Fruit fly (Drosophila melanogaster): ENCODE data around the gene mRpS6.

The mRpS6 gene

DNA sequence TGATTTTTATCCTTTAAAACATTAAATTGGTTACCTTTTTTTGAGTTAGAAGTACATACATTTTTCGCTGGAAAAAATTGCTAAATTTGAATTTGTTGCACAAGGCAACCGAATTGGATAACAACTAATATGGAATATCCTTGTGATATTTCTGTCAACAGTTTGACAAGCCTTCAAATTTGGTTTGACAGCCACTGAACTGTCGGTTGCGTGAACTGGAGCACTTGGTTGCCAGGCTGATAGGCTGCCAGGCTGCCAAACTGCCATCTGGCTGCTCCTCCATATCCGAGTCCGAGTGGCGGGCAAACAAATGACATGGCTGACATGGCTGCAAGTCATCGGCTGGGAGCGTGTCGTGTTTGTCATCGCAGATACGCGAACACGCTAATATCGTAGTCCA is 36.9 kb downstream of the mRpS6 start:
- TF ChIP-seq CG6808 (GFP tag; optimal IDR thresholded peaks at IDR 0.05): no peak
- TF ChIP-seq CG10669 (GFP tag; optimal IDR thresholded peaks at IDR 0.05): no peak
- no peak for TF ChIP-seq achi (GFP tag; optimal IDR thresholded peaks at IDR 0.05)
- TF ChIP-seq CG31627 (GFP tag; optimal IDR thresholded peaks at IDR 0.05): no peak
- no peak for TF ChIP-seq Lpt (GFP tag; optimal IDR thresholded peaks at IDR 0.05)
- no peak for TF ChIP-seq CG8632 (GFP tag; optimal IDR thresholded peaks at IDR 0.05)
- no peak for TF ChIP-seq CG10631 (GFP tag; optimal IDR thresholded peaks at IDR 0.05)
- TF ChIP-seq CG3919 (GFP tag; optimal IDR thresholded peaks at IDR 0.05): no peak
- TF ChIP-seq Hr38 (GFP tag; optimal IDR thresholded peaks at IDR 0.05): no peak
- TF ChIP-seq CG1621 (tag; optimal IDR thresholded peaks at IDR 0.05): no peak
- no peak for TF ChIP-seq Met (GFP tag; optimal IDR thresholded peaks at IDR 0.05)
- TF ChIP-seq CG3032 (tag; optimal IDR thresholded peaks at IDR 0.05): no peak
- no peak for TF ChIP-seq Smox (GFP tag; optimal IDR thresholded peaks at IDR 0.05)
- no peak for TF ChIP-seq vri (GFP tag; optimal IDR thresholded peaks at IDR 0.05)
- no peak for TF ChIP-seq OdsH (GFP tag; optimal IDR thresholded peaks at IDR 0.05)
- no peak for TF ChIP-seq dsx (GFP tag; optimal IDR thresholded peaks at IDR 0.05; ENCODE audit: poor library complexity, severe bottlenecking)
- no peak for TF ChIP-seq dac (GFP tag; optimal IDR thresholded peaks at IDR 0.05)

- TF ChIP-seq esn (GFP tag; optimal IDR thresholded peaks at IDR 0.05): peak; percentile 61
- peak; percentile 50 for TF ChIP-seq lz (GFP tag; optimal IDR thresholded peaks at IDR 0.05)
- TF ChIP-seq salr (GFP tag; optimal IDR thresholded peaks at IDR 0.05): no peak
- peak; percentile 5 for TF ChIP-seq CG11902 (GFP tag; optimal IDR thresholded peaks at IDR 0.05)
- TF ChIP-seq Met (GFP tag; optimal IDR thresholded peaks at IDR 0.05): peak; percentile 31
- peak; percentile 23 for TF ChIP-seq spab (GFP tag; optimal IDR thresholded peaks at IDR 0.05)
- TF ChIP-seq Ets96B (tag; optimal IDR thresholded peaks at IDR 0.05): peak; percentile 36
- no peak for TF ChIP-seq CG4318 (GFP tag; optimal IDR thresholded peaks at IDR 0.05)
- peak; percentile 60 for TF ChIP-seq Smox (GFP tag; optimal IDR thresholded peaks at IDR 0.05)
- peak; percentile 39 for TF ChIP-seq Sox102F (GFP tag; optimal IDR thresholded peaks at IDR 0.05)
- TF ChIP-seq fkh (GFP tag; optimal IDR thresholded peaks at IDR 0.05): peak; percentile 88
- peak; percentile 11 for TF ChIP-seq Ets21C (GFP tag; optimal IDR thresholded peaks at IDR 0.05)
- peak in 1 of 2 experiments; percentile 3 for TF ChIP-seq ss (GFP tag; optimal IDR thresholded peaks at IDR 0.05)
- TF ChIP-seq Sox15 (GFP tag; optimal IDR thresholded peaks at IDR 0.05): no peak
- peak; percentile 65 for TF ChIP-seq CG31627 (GFP tag; optimal IDR thresholded peaks at IDR 0.05)
- peak; percentile 25 for TF ChIP-seq vri (GFP tag; optimal IDR thresholded peaks at IDR 0.05)
- TF ChIP-seq CG6808 (GFP tag; optimal IDR thresholded peaks at IDR 0.05): peak; percentile 37
- TF ChIP-seq dac (GFP tag; optimal IDR thresholded peaks at IDR 0.05): no peak
- TF ChIP-seq CG11762 (GFP tag; optimal IDR thresholded peaks at IDR 0.05; ENCODE audit: insufficient read depth): peak; percentile 12
- peak; percentile 66 for TF ChIP-seq Hr4 (GFP tag; optimal IDR thresholded peaks at IDR 0.05)
- TF ChIP-seq CG6276 (GFP tag; optimal IDR thresholded peaks at IDR 0.05): peak; percentile 57
- peak; percentile 86 for TF ChIP-seq Eip78C (GFP tag)
- peak; percentile 41 for TF ChIP-seq topi (GFP tag; optimal IDR thresholded peaks at IDR 0.05)
- peak; percentile 28 for TF ChIP-seq CG3032 (tag; optimal IDR thresholded peaks at IDR 0.05)
- peak; percentile 99 for TF ChIP-seq svp (GFP tag)
- TF ChIP-seq CG3919 (GFP tag; optimal IDR thresholded peaks at IDR 0.05): peak; percentile 62
- TF ChIP-seq CG6163 (GFP tag; IDR thresholded peaks at IDR 0.05): peak; percentile 72; the same call in 2 of the 3 replicates
- peak; percentile 23 for TF ChIP-seq CG16779 (tag; optimal IDR thresholded peaks at IDR 0.05)
- no peak for TF ChIP-seq Gug (GFP tag; IDR thresholded peaks at IDR 0.05)
- TF ChIP-seq Blimp-1 (GFP tag; optimal IDR thresholded peaks at IDR 0.05): no peak
- TF ChIP-seq CG8632 (GFP tag; optimal IDR thresholded peaks at IDR 0.05): peak; percentile 36
- peak; percentile 47 for TF ChIP-seq CG10669 (GFP tag; optimal IDR thresholded peaks at IDR 0.05)
- no peak for TF ChIP-seq CG8319 (GFP tag; optimal IDR thresholded peaks at IDR 0.05)
- TF ChIP-seq Lpt (GFP tag; optimal IDR thresholded peaks at IDR 0.05): peak; percentile 33
- peak; percentile 77 for TF ChIP-seq Sox14 (GFP tag; optimal IDR thresholded peaks at IDR 0.05)
- TF ChIP-seq cyc (GFP tag; optimal IDR thresholded peaks at IDR 0.05): peak; percentile 55
- TF ChIP-seq CG7368 (GFP tag; optimal IDR thresholded peaks at IDR 0.05): no peak
- TF ChIP-seq Hr38 (GFP tag; optimal IDR thresholded peaks at IDR 0.05): no peak
- peak; percentile 45 for TF ChIP-seq acj6 (GFP tag; optimal IDR thresholded peaks at IDR 0.05)
- peak; percentile 58; the same call in 2 of the 3 replicates for TF ChIP-seq CG8119 (GFP tag; IDR thresholded peaks at IDR 0.05)
- peak; percentile 33 for TF ChIP-seq CG1621 (tag; optimal IDR thresholded peaks at IDR 0.05)
- TF ChIP-seq Hr39 (GFP tag; optimal IDR thresholded peaks at IDR 0.05): peak; percentile 65
- peak; percentile 77 for TF ChIP-seq eg (GFP tag; IDR thresholded peaks at IDR 0.05)
Measured at dm6 chr3L:4403180-4403769, 38.9 kb downstream of the mRpS6 start, which contains the start of gene Syx17. Gene Syx17, plus strand, starts transcription at chr3L:4403487.

Measured in whole organism, prepupa.